Worm (Caenorhabditis elegans): ENCODE data around the gene ZK418.10.

- TF ChIP-seq ama-1 (optimal IDR thresholded peaks at IDR 0.05) (no peak), nhr-11 (tag; optimal IDR thresholded peaks at IDR 0.05) (no peak), fkh-10 (GFP tag; optimal IDR thresholded peaks at IDR 0.05) (no peak), ZK546.5 (tag; optimal IDR thresholded peaks at IDR 0.05) (no peak), nhr-12 (tag; optimal IDR thresholded peaks at IDR 0.05) (no peak)
Observed at ce11 chrIII:7087180-7087579, 3.3 kb downstream of the ZK418.10 start.

All from whole organism, L3 larva.